Worm (Caenorhabditis elegans): ENCODE measurements around the gene nhr-237.

The nhr-237 gene

ce11 chrV:1610097-1610496, 16.5 kb downstream of the nhr-237 start, which contains the start of gene nhr-177 (continued):
- TF ChIP-seq php-3 (GFP tag; IDR thresholded peaks at IDR 0.05) (peak; percentile 56; the same call in 1 of the 2 replicates), nhr-102 (tag; optimal IDR thresholded peaks at IDR 0.05) (peak; percentile 36), zip-2 (tag; optimal IDR thresholded peaks at IDR 0.05) (no peak), ama-1 (optimal IDR thresholded peaks at IDR 0.05) (no peak), hlh-11 (tag; optimal IDR thresholded peaks at IDR 0.05) (peak; percentile 51), daf-16 (GFP tag; optimal IDR thresholded peaks at IDR 0.05) (no peak), daf-16 (tag; optimal IDR thresholded peaks at IDR 0.05) (peak; percentile 81), nhr-76 (tag; optimal IDR thresholded peaks at IDR 0.05) (no peak), spr-3 (GFP tag; optimal IDR thresholded peaks at IDR 0.05) (no peak), T20F7.1 (GFP tag; optimal IDR thresholded peaks at IDR 0.05) (no peak), vab-7 (GFP tag; IDR thresholded peaks at IDR 0.05) (no peak), spr-1 (tag; optimal IDR thresholded peaks at IDR 0.05) (no peak), Y48G9A.11 (GFP tag; IDR thresholded peaks at IDR 0.05) (no peak), lin-1 (GFP tag; IDR thresholded peaks at IDR 0.05) (no peak), unc-39 (tag; optimal IDR thresholded peaks at IDR 0.05) (no peak)

ce11 chrV:1607790-1608189, 18.8 kb downstream of the nhr-237 start, which contains the start of gene nhr-178:
Gene nhr-178 (minus strand): TSS chrV:1607953.
- TF ChIP-seq nhr-102 (tag; optimal IDR thresholded peaks at IDR 0.05) (peak; percentile 96), Y48G9A.11 (GFP tag; IDR thresholded peaks at IDR 0.05) (no peak), mep-1 (tag; optimal IDR thresholded peaks at IDR 0.05) (peak; percentile 33), dmd-6 (GFP tag; IDR thresholded peaks at IDR 0.05) (peak; percentile 93), vab-7 (GFP tag; IDR thresholded peaks at IDR 0.05) (no peak), php-3 (GFP tag; IDR thresholded peaks at IDR 0.05) (peak; percentile 80), lin-1 (GFP tag; IDR thresholded peaks at IDR 0.05) (peak; percentile 65), dmd-9 (GFP tag; IDR thresholded peaks at IDR 0.05) (no peak), pqm-1 (tag; optimal IDR thresholded peaks at IDR 0.05) (peak; percentile 79), daf-16 (GFP tag; optimal IDR thresholded peaks at IDR 0.05) (no peak), daf-16 (tag; optimal IDR thresholded peaks at IDR 0.05) (peak; percentile 95), spr-1 (tag; optimal IDR thresholded peaks at IDR 0.05) (no peak), nhr-28 (tag; optimal IDR thresholded peaks at IDR 0.05) (peak; percentile 100), tra-1 (GFP tag; IDR thresholded peaks at IDR 0.05) (peak; percentile 60; the same call in 1 of the 2 replicates), lir-3 (tag; optimal IDR thresholded peaks at IDR 0.05) (no peak), dpl-1 (GFP tag; optimal IDR thresholded peaks at IDR 0.05) (no peak), nhr-41 (GFP tag; IDR thresholded peaks at IDR 0.05) (no peak), ceh-62 (tag; optimal IDR thresholded peaks at IDR 0.05) (no peak), fkh-10 (GFP tag; optimal IDR thresholded peaks at IDR 0.05) (no peak), tag-97 (GFP tag; IDR thresholded peaks at IDR 0.05) (no peak), lin-29 (GFP tag; IDR thresholded peaks at IDR 0.05) (no peak), fos-1 (tag; optimal IDR thresholded peaks at IDR 0.05) (no peak), hlh-30 (tag; optimal IDR thresholded peaks at IDR 0.05; ENCODE audit: insufficient read depth) (peak; percentile 23), nhr-77 (tag; optimal IDR thresholded peaks at IDR 0.05) (peak; percentile 99), nhr-48 (tag; optimal IDR thresholded peaks at IDR 0.05) (peak; percentile 59), ceh-32 (tag; optimal IDR thresholded peaks at IDR 0.05; ENCODE audit: poor library complexity) (no peak), lsy-2 (tag; optimal IDR thresholded peaks at IDR 0.05) (peak in 1 of 2 experiments; percentile 28), ceh-82 (tag; optimal IDR thresholded peaks at IDR 0.05) (no peak), mdl-1 (tag; optimal IDR thresholded peaks at IDR 0.05) (peak in 1 of 2 experiments; percentile 45), attf-4 (tag; optimal IDR thresholded peaks at IDR 0.05) (no peak), hlh-11 (tag; optimal IDR thresholded peaks at IDR 0.05) (peak; percentile 88), mxl-3 (GFP tag; optimal IDR thresholded peaks at IDR 0.05) (peak; percentile 49), nhr-25 (tag; optimal IDR thresholded peaks at IDR 0.05; ENCODE audit: borderline replicate concordance, insufficient read depth) (no peak), daf-8 (GFP tag; IDR thresholded peaks at IDR 0.05) (no peak), snpc-4 (tag; optimal IDR thresholded peaks at IDR 0.05) (no peak), lin-15B (tag; optimal IDR thresholded peaks at IDR 0.05) (no peak), nhr-42 (GFP tag; IDR thresholded peaks at IDR 0.05) (peak; percentile 90), dve-1 (tag; optimal IDR thresholded peaks at IDR 0.05; ENCODE audit: insufficient read depth) (peak; percentile 85)

Measured in whole organism, L4 larva.